Fruit fly (Drosophila melanogaster) whole organism, wandering third instar larva: Measurements from ENCODE around the gene Gld.

Experiments
- Abd-B ChIP-seq: fragments of >200 bp; optimal IDR thresholded peaks from 2 replicates; lab custom pipeline; 2017; ENCODE audit warnings: missing biosample characterization, missing genetic modification characterization
- Hr78 ChIP-seq: fragments of >200 bp; optimal IDR thresholded peaks from 2 replicates; lab custom pipeline; 2017; ENCODE audit warnings: missing biosample characterization, missing genetic modification characterization
- Myc ChIP-seq: fragments of >200 bp; optimal IDR thresholded peaks from 2 replicates; lab custom pipeline; 2017
- ey ChIP-seq: fragments of 200-800 bp; sonication (Bioruptor generic); optimal IDR thresholded peaks from 2 replicates; lab custom pipeline; 2016; ENCODE audit warnings: missing biosample characterization, missing genetic modification characterization
- h ChIP-seq: fragments of 200-800 bp; sonication (Bioruptor generic); optimal IDR thresholded peaks from 3 replicates; lab custom pipeline; 2016; ENCODE audit warnings: missing biosample characterization, mild to moderate bottlenecking, missing genetic modification characterization
- lola ChIP-seq: fragments of >200 bp; optimal IDR thresholded peaks from 2 replicates; lab custom pipeline; 2017; ENCODE audit warnings: missing biosample characterization, missing genetic modification characterization
- pan ChIP-seq: fragments of >200 bp; optimal IDR thresholded peaks from 2 replicates; lab custom pipeline; 2017
- psq ChIP-seq: fragments of 200-800 bp; sonication (Bioruptor generic); optimal IDR thresholded peaks from 3 replicates; lab custom pipeline; 2017; ENCODE audit warnings: missing biosample characterization, mild to moderate bottlenecking, missing genetic modification characterization, moderate library complexity

DNA sequence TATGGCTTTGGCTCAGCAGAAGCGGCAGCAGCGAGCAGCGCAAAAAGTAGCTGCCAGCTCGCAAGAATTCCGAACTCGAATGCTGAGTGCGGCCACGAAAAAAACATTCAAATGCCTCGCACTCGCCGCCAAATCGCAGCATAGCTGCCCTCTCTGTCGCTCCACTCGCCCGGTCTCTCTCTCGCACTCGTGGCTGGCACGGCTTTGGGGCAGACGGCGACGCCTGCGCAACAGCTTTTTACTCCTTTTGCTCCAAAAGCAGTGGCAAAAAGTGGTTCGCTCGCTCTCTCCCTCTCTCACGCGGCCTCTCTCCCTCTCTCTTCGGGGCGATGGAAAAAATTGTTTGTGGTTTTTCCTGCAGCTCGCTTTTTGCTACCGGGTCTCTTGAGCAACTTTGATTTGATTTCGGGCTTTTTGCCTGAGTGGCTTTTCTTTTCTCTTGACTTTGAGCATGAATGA, 44.1 kb upstream of the Gld start, which contains the start of gene rn:
- TF ChIP-seq h (GFP tag; lab: Kevin White, UChicago): no peak
- no peak for TF ChIP-seq ey (GFP tag; lab: Kevin White, UChicago)
- no peak for TF ChIP-seq Myc (lab: Kevin White, UChicago)
- no peak for TF ChIP-seq psq (GFP tag; lab: Kevin White, UChicago)
- TF ChIP-seq pan (lab: Kevin White, UChicago): no peak
- no peak for TF ChIP-seq lola (GFP tag; lab: Kevin White, UChicago)
- TF ChIP-seq Hr78: no peak
- no peak for TF ChIP-seq Abd-B (GFP tag; lab: Kevin White, UChicago)
